Worm (Caenorhabditis elegans): ENCODE measurements around the gene Y73B6BL.23.
A peak's percentile ranks its signal among the peaks of the same experiment; 100 is the strongest.

Gene Y73B6BL.23

ce11 chrIV:6431582-6431981 lies 12.7 kb upstream of the Y73B6BL.23 start, which contains the start of gene acp-7:
acp-7 (minus strand) TSS chrIV:6431682.
- TF ChIP-seq ceh-82 (tag; optimal IDR thresholded peaks at IDR 0.05), result no peak
- TF ChIP-seq ztf-4 (tag; optimal IDR thresholded peaks at IDR 0.05), result no peak
- no peak for TF ChIP-seq snpc-4 (tag; optimal IDR thresholded peaks at IDR 0.05)
- TF ChIP-seq mab-5 (tag; optimal IDR thresholded peaks at IDR 0.05), result no peak
- no peak for TF ChIP-seq egl-27 (tag; optimal IDR thresholded peaks at IDR 0.05)
- TF ChIP-seq blmp-1 (tag; optimal IDR thresholded peaks at IDR 0.05; ENCODE audit: insufficient read depth), result no peak
- TF ChIP-seq dmd-4 (tag; optimal IDR thresholded peaks at IDR 0.05), result no peak

- TF ChIP-seq lsy-2 (tag; optimal IDR thresholded peaks at IDR 0.05) (no peak), Y55F3AM.14 (GFP tag; optimal IDR thresholded peaks at IDR 0.05) (no peak), nhr-6 (tag; optimal IDR thresholded peaks at IDR 0.05) (no peak), dmd-4 (tag; optimal IDR thresholded peaks at IDR 0.05) (no peak), elt-3 (tag; optimal IDR thresholded peaks at IDR 0.05) (no peak), nhr-237 (tag; optimal IDR thresholded peaks at IDR 0.05) (no peak), mbf-1 (tag; optimal IDR thresholded peaks at IDR 0.05) (no peak), egl-27 (tag; optimal IDR thresholded peaks at IDR 0.05) (no peak), unc-55 (GFP tag; optimal IDR thresholded peaks at IDR 0.05) (peak; percentile 57), gmeb-1 (tag; optimal IDR thresholded peaks at IDR 0.05) (no peak), nhr-25 (tag; optimal IDR thresholded peaks at IDR 0.05) (peak; percentile 58), snpc-4 (tag; optimal IDR thresholded peaks at IDR 0.05) (no peak), unc-62 (GFP tag; optimal IDR thresholded peaks at IDR 0.05) (no peak), R02D3.7 (tag; optimal IDR thresholded peaks at IDR 0.05) (no peak), ztf-11 (tag; optimal IDR thresholded peaks at IDR 0.05) (no peak), zag-1 (tag; optimal IDR thresholded peaks at IDR 0.05) (no peak), F13H6.1 (tag; optimal IDR thresholded peaks at IDR 0.05) (no peak), lin-13 (GFP tag; optimal IDR thresholded peaks at IDR 0.05) (no peak), nhr-23 (tag; optimal IDR thresholded peaks at IDR 0.05) (no peak), fos-1 (tag; optimal IDR thresholded peaks at IDR 0.05) (no peak), ceh-16 (tag; optimal IDR thresholded peaks at IDR 0.05) (no peak), sma-9 (GFP tag; optimal IDR thresholded peaks at IDR 0.05) (peak; percentile 29), sma-9 (tag; optimal IDR thresholded peaks at IDR 0.05) (no peak), lin-11 (tag; optimal IDR thresholded peaks at IDR 0.05) (no peak), nhr-11 (tag; optimal IDR thresholded peaks at IDR 0.05) (no peak), skn-1 (tag; optimal IDR thresholded peaks at IDR 0.05) (no peak), sem-4 (tag; optimal IDR thresholded peaks at IDR 0.05) (no peak)
Measured at ce11 chrIV:6427223-6427622, 8.3 kb upstream of the Y73B6BL.23 start.

- TF ChIP-seq unc-62 (GFP tag; optimal IDR thresholded peaks at IDR 0.05), result no peak
- TF ChIP-seq zag-1 (tag; optimal IDR thresholded peaks at IDR 0.05), result no peak
- TF ChIP-seq elt-1 (tag; optimal IDR thresholded peaks at IDR 0.05), result no peak
- no peak for TF ChIP-seq elt-3 (tag; optimal IDR thresholded peaks at IDR 0.05)
- no peak for TF ChIP-seq lin-13 (GFP tag; optimal IDR thresholded peaks at IDR 0.05)
- no peak for TF ChIP-seq nhr-77 (tag; optimal IDR thresholded peaks at IDR 0.05)
Measured at ce11 chrIV:6426089-6426715, 7.3 kb upstream of the Y73B6BL.23 start, which contains the start of gene acp-6. acp-6 (minus strand) TSS chrIV:6426139.

- no peak for TF ChIP-seq snpc-4 (tag; optimal IDR thresholded peaks at IDR 0.05)
- no peak for TF ChIP-seq ceh-16 (tag; optimal IDR thresholded peaks at IDR 0.05)
- TF ChIP-seq alr-1 (tag; optimal IDR thresholded peaks at IDR 0.05), result no peak
- no peak for TF ChIP-seq nhr-23 (tag; optimal IDR thresholded peaks at IDR 0.05)
- no peak for TF ChIP-seq R02D3.7 (tag; optimal IDR thresholded peaks at IDR 0.05)
- TF ChIP-seq crh-2 (tag; optimal IDR thresholded peaks at IDR 0.05), result no peak
- no peak for TF ChIP-seq Y55F3AM.14 (GFP tag; optimal IDR thresholded peaks at IDR 0.05)
- no peak for TF ChIP-seq nhr-6 (tag; optimal IDR thresholded peaks at IDR 0.05)
- TF ChIP-seq elt-3 (tag; optimal IDR thresholded peaks at IDR 0.05), result no peak
Measured at ce11 chrIV:6421183-6421635, 2.3 kb upstream of the Y73B6BL.23 start, which contains the start of gene puf-11. puf-11 (plus strand) TSS chrIV:6421585.

ce11 chrIV:6417612-6418011 lies 1.3 kb downstream of the Y73B6BL.23 start:
- TF ChIP-seq unc-55 (GFP tag; optimal IDR thresholded peaks at IDR 0.05) (no peak), nhr-237 (tag; optimal IDR thresholded peaks at IDR 0.05) (no peak), elt-1 (tag; optimal IDR thresholded peaks at IDR 0.05) (no peak)

All from whole organism, L2 larva.